Worm (Caenorhabditis elegans) whole organism, L1 larva: Measurements from ENCODE around the gene F22F7.2.

Source experiments
- C04F5.9 ChIP-seq: sonication (generic microtip); optimal IDR thresholded peaks from 2 replicates; lab custom pipeline; 2016; ENCODE audit warnings: missing genetic modification characterization, missing compliant biosample characterization
- C16A3.4 ChIP-seq: fragments of 150-350 bp; optimal IDR thresholded peaks from 2 replicates; lab custom pipeline; 2014; ENCODE audit warnings: missing biosample characterization, missing genetic modification characterization
- F16B12.6 ChIP-seq: fragments of 150-350 bp; optimal IDR thresholded peaks from 2 replicates; lab custom pipeline; 2014; ENCODE audit warnings: missing biosample characterization, missing genetic modification characterization
- Y116A8C.19 ChIP-seq: sonication (generic microtip); optimal IDR thresholded peaks from 2 replicates; lab custom pipeline; 2016; ENCODE audit warnings: missing compliant biosample characterization, missing genetic modification characterization, borderline replicate concordance
- alr-1 ChIP-seq: fragments of 200-800 bp; sonication (Bioruptor generic); optimal IDR thresholded peaks from 2 replicates; lab custom pipeline; 2018; ENCODE audit warnings: borderline replicate concordance, mild to moderate bottlenecking, missing genetic modification characterization, missing compliant biosample characterization
- aly-2 ChIP-seq: fragments of 150-350 bp; optimal IDR thresholded peaks from 2 replicates; lab custom pipeline; 2014; ENCODE audit warnings: missing biosample characterization, missing genetic modification characterization
- blmp-1 ChIP-seq: fragments of 150-350 bp; optimal IDR thresholded peaks from 2 replicates; lab custom pipeline; 2014; ENCODE audit warnings: missing biosample characterization, missing genetic modification characterization
- ceh-63 ChIP-seq: fragments of 200-800 bp; sonication (Bioruptor generic); optimal IDR thresholded peaks from 2 replicates; lab custom pipeline; 2018; ENCODE audit warnings: mild to moderate bottlenecking, missing genetic modification characterization, missing compliant biosample characterization
- ceh-8 ChIP-seq: fragments of 200-800 bp; sonication (Bioruptor generic); optimal IDR thresholded peaks from 2 replicates; lab custom pipeline; 2018; ENCODE audit warnings: mild to moderate bottlenecking, missing genetic modification characterization, moderate library complexity, missing compliant biosample characterization
- ces-1 ChIP-seq: fragments of 150-350 bp; optimal IDR thresholded peaks from 2 replicates; lab custom pipeline; 2014; ENCODE audit warnings: missing biosample characterization, missing genetic modification reagents, missing genetic modification characterization
- dpl-1 ChIP-seq, 3 experiments: fragments of 150-350 bp in 2 of 3; sonication (generic microtip) in 1 of 3; optimal IDR thresholded peaks; 2 replicates each; lab custom pipeline; 2014 to 2017; ENCODE audit warnings: missing biosample characterization in 3 of 3, missing genetic modification characterization in 3 of 3, missing genetic modification reagents in 3 of 3
- efl-1 ChIP-seq, 4 experiments: fragments of 150-350 bp; optimal IDR thresholded peaks in 3 of 4; peaks in 1 of 4; 1 replicate in 1 of 4; 2 replicates in 3 of 4; lab custom pipeline; 2014; ENCODE audit warnings: missing biosample characterization in 2 of 4, missing genetic modification characterization in 2 of 4, missing genetic modification reagents in 2 of 4
- egl-27 ChIP-seq, 2 experiments: fragments of 150-350 bp in 1 of 2; sonication (generic microtip); optimal IDR thresholded peaks; 3 replicates each; lab custom pipeline; 2017 to 2018; ENCODE audit warnings: missing biosample characterization in 2 of 2, missing genetic modification characterization in 2 of 2, missing genetic modification reagents in 2 of 2
- elt-3 ChIP-seq, 6 experiments: fragments of 150-350 bp in 1 of 6; sonication (generic microtip); optimal IDR thresholded peaks; 2 replicates each; lab custom pipeline; 2017 to 2018; ENCODE audit warnings: missing biosample characterization in 6 of 6, missing genetic modification characterization in 6 of 6, inconsistent platforms in 1 of 6
- fkh-10 ChIP-seq: sonication (generic microtip); optimal IDR thresholded peaks from 2 replicates; lab custom pipeline; 2017; ENCODE audit warnings: missing biosample characterization, missing genetic modification reagents, missing genetic modification characterization
- fkh-8 ChIP-seq: sonication (generic microtip); optimal IDR thresholded peaks from 2 replicates; lab custom pipeline; 2016; ENCODE audit warnings: mild to moderate bottlenecking, missing genetic modification characterization, missing compliant biosample characterization
- grh-1 ChIP-seq: fragments of 200-800 bp; sonication (Bioruptor generic); IDR thresholded peaks from 2 replicates; pipeline ENCODE4 v1.3.6; 2022; ENCODE audit warnings: missing genetic modification reagents, missing genetic modification characterization, missing compliant biosample characterization
- hlh-17 ChIP-seq: fragments of 200-800 bp; sonication (Bioruptor generic); optimal IDR thresholded peaks from 2 replicates; lab custom pipeline; 2018; ENCODE audit warnings: missing genetic modification characterization, mild to moderate bottlenecking, missing compliant biosample characterization, moderate library complexity, borderline replicate concordance
- hlh-4 ChIP-seq: sonication (generic microtip); optimal IDR thresholded peaks from 2 replicates; lab custom pipeline; 2016; ENCODE audit warnings: mild to moderate bottlenecking, missing genetic modification characterization, missing compliant biosample characterization
- jun-1 ChIP-seq: fragments of 150-350 bp; optimal IDR thresholded peaks from 2 replicates; lab custom pipeline; 2014; ENCODE audit warnings: missing biosample characterization, missing genetic modification reagents, missing genetic modification characterization
- lin-14 ChIP-seq: fragments of 200-800 bp; sonication (Bioruptor generic); optimal IDR thresholded peaks from 2 replicates; lab custom pipeline; 2018; ENCODE audit warnings: mild to moderate bottlenecking, missing genetic modification characterization, moderate library complexity, missing compliant biosample characterization
- lin-15B ChIP-seq: fragments of 150-350 bp; sonication (generic microtip); optimal IDR thresholded peaks from 3 replicates; lab custom pipeline; 2014; ENCODE audit warnings: missing biosample characterization, missing genetic modification characterization
- lin-35 ChIP-seq, 2 experiments: fragments of 150-350 bp; optimal IDR thresholded peaks; 2 replicates each; lab custom pipeline; 2014; ENCODE audit warnings: missing biosample characterization in 2 of 2, missing genetic modification characterization in 2 of 2, missing genetic modification reagents in 2 of 2
- lsy-2 ChIP-seq, 2 experiments: fragments of 150-350 bp; optimal IDR thresholded peaks; 2 replicates each; lab custom pipeline; 2014; ENCODE audit warnings: missing biosample characterization in 2 of 2, missing genetic modification characterization in 2 of 2
- mab-9 ChIP-seq: fragments of 200-800 bp; sonication (Bioruptor generic); IDR thresholded peaks from 2 replicates; pipeline ENCODE4 v1.3.6; 2022; ENCODE audit warnings: missing genetic modification reagents, missing genetic modification characterization, missing compliant biosample characterization
- mef-2 ChIP-seq: fragments of 150-350 bp; optimal IDR thresholded peaks from 2 replicates; lab custom pipeline; 2014; ENCODE audit warnings: missing biosample characterization, missing genetic modification characterization
- nhr-11 ChIP-seq: fragments of 150-350 bp; optimal IDR thresholded peaks from 2 replicates; lab custom pipeline; 2014; ENCODE audit warnings: missing biosample characterization, missing genetic modification characterization
- nhr-20 ChIP-seq: sonication (generic microtip); optimal IDR thresholded peaks from 2 replicates; lab custom pipeline; 2016; ENCODE audit warnings: mild to moderate bottlenecking, missing genetic modification characterization, missing compliant biosample characterization
- nhr-47 ChIP-seq: sonication (generic microtip); optimal IDR thresholded peaks from 2 replicates; lab custom pipeline; 2016; ENCODE audit warnings: mild to moderate bottlenecking, missing genetic modification characterization, moderate library complexity, missing compliant biosample characterization
- nhr-71 ChIP-seq: sonication (generic microtip); optimal IDR thresholded peaks from 2 replicates; lab custom pipeline; 2016; ENCODE audit warnings: mild to moderate bottlenecking, missing genetic modification characterization, moderate library complexity, missing compliant biosample characterization
- nhr-76 ChIP-seq: sonication (generic microtip); optimal IDR thresholded peaks from 2 replicates; lab custom pipeline; 2017; ENCODE audit warnings: missing biosample characterization, missing genetic modification characterization
- nhr-77 ChIP-seq: fragments of 150-350 bp; optimal IDR thresholded peaks from 2 replicates; lab custom pipeline; 2014; ENCODE audit warnings: missing biosample characterization, missing genetic modification characterization
- nhr-85 ChIP-seq: sonication (generic microtip); peaks from one replicate; lab custom pipeline; 2016; ENCODE audit warnings: missing genetic modification characterization, inconsistent platforms, missing compliant biosample characterization
- nhr-90 ChIP-seq: sonication (generic microtip); optimal IDR thresholded peaks from 2 replicates; lab custom pipeline; 2016; ENCODE audit warnings: mild to moderate bottlenecking, missing genetic modification characterization, missing compliant biosample characterization; ENCODE audit not compliant: poor library complexity
- rnt-1 ChIP-seq: sonication (generic microtip); optimal IDR thresholded peaks from 2 replicates; lab custom pipeline; 2016; ENCODE audit warnings: mild to moderate bottlenecking, missing genetic modification characterization, moderate library complexity, missing compliant biosample characterization
- skn-1 ChIP-seq: fragments of 150-350 bp; optimal IDR thresholded peaks from 2 replicates; lab custom pipeline; 2014; ENCODE audit warnings: missing biosample characterization, missing genetic modification characterization
- snpc-4 ChIP-seq: fragments of 150-350 bp; optimal IDR thresholded peaks from 2 replicates; lab custom pipeline; 2014; ENCODE audit warnings: missing biosample characterization, missing genetic modification characterization
- tlp-1 ChIP-seq: fragments of 150-350 bp; optimal IDR thresholded peaks from 2 replicates; lab custom pipeline; 2014; ENCODE audit warnings: missing biosample characterization, missing genetic modification characterization
- unc-86 ChIP-seq: sonication (generic microtip); optimal IDR thresholded peaks from 2 replicates; lab custom pipeline; 2016; ENCODE audit warnings: missing genetic modification characterization, missing compliant biosample characterization
- vab-15 ChIP-seq: sonication (generic microtip); optimal IDR thresholded peaks from 2 replicates; lab custom pipeline; 2017; ENCODE audit warnings: missing genotype, mild to moderate bottlenecking, missing genetic modification characterization, missing compliant biosample characterization
- xbp-1 ChIP-seq: sonication (generic microtip); optimal IDR thresholded peaks from 2 replicates; lab custom pipeline; 2016; ENCODE audit warnings: missing genetic modification characterization, missing compliant biosample characterization
- ztf-4 ChIP-seq: fragments of 150-350 bp; optimal IDR thresholded peaks from 2 replicates; lab custom pipeline; 2014; ENCODE audit warnings: missing biosample characterization, missing genetic modification characterization

The F22F7.2 gene

ce11 chrV:2122517-2122916, at the start of gene F22F7.2:
F22F7.2 (plus strand) TSS chrV:2122782.
- TF ChIP-seq aly-2 (tag; lab: Kevin White, UChicago), result no peak
- TF ChIP-seq nhr-20 (tag; lab: Kevin White, UChicago), result peak; percentile 68
- TF ChIP-seq blmp-1, result peak; percentile 9
- TF ChIP-seq hlh-17 (GFP tag; lab: Kevin White, UChicago), result no peak
- TF ChIP-seq lin-35 (GFP tag; optimal IDR thresholded peaks at IDR 0.05; lab: Kevin White, UChicago), result peak in 1 of 2 experiments; percentile 29
- peak; percentile 15 to 19 for TF ChIP-seq efl-1 (optimal IDR thresholded peaks at IDR 0.05; lab: Kevin White, UChicago)
- peak in 1 of 2 experiments; percentile 38 for TF ChIP-seq efl-1 (GFP tag; optimal IDR thresholded peaks at IDR 0.05 in 1 of 2; lab: Kevin White, UChicago)
- no peak for TF ChIP-seq ceh-63 (GFP tag; lab: Kevin White, UChicago)
- peak; percentile 50 for TF ChIP-seq rnt-1 (tag; lab: Kevin White, UChicago)
- no peak for TF ChIP-seq tlp-1 (tag; lab: Kevin White, UChicago)
- no peak for TF ChIP-seq egl-27 (tag; optimal IDR thresholded peaks at IDR 0.05; lab: Kevin White, UChicago)
- TF ChIP-seq ceh-8 (GFP tag; lab: Kevin White, UChicago), result no peak
- no peak for TF ChIP-seq nhr-47 (tag; lab: Kevin White, UChicago)
- no peak for TF ChIP-seq hlh-4 (tag; lab: Kevin White, UChicago)
- peak in 1 of 6 experiments; percentile 37 for TF ChIP-seq elt-3 (tag; optimal IDR thresholded peaks at IDR 0.05; lab: Kevin White, UChicago)
- no peak for TF ChIP-seq nhr-11 (tag; lab: Kevin White, UChicago)
- TF ChIP-seq dpl-1 (GFP tag; optimal IDR thresholded peaks at IDR 0.05; lab: Kevin White, UChicago), result peak in 1 of 3 experiments; percentile 6
- no peak for TF ChIP-seq ztf-4
- TF ChIP-seq, all 84 proteins: peak for 7

ce11 chrV:2072807-2073206, 49.8 kb upstream of the F22F7.2 start, which contains the start of gene Y40B10A.9:
Y40B10A.9 (minus strand) TSS chrV:2072907.
- TF ChIP-seq jun-1 (tag; lab: Kevin White, UChicago) (no peak), Y116A8C.19 (no peak), ceh-8 (GFP tag; lab: Kevin White, UChicago) (no peak), fkh-8 (tag; lab: Kevin White, UChicago) (no peak), unc-86 (tag; lab: Kevin White, UChicago) (no peak), tlp-1 (tag; lab: Kevin White, UChicago) (no peak), alr-1 (tag; lab: Kevin White, UChicago) (no peak), C04F5.9 (tag; lab: Kevin White, UChicago) (no peak), ces-1 (GFP tag; lab: Kevin White, UChicago) (no peak), lsy-2 (tag; optimal IDR thresholded peaks at IDR 0.05; lab: Kevin White, UChicago) (no peak), nhr-90 (no peak), lin-15B (tag; lab: Kevin White, UChicago) (no peak), snpc-4 (tag; lab: Kevin White, UChicago) (no peak), aly-2 (tag; lab: Kevin White, UChicago) (no peak), egl-27 (tag; optimal IDR thresholded peaks at IDR 0.05; lab: Kevin White, UChicago) (no peak), grh-1 (no peak), xbp-1 (no peak), lin-14 (GFP tag; lab: Kevin White, UChicago) (no peak), nhr-20 (tag; lab: Kevin White, UChicago) (no peak), mab-9 (GFP tag; lab: Robert Waterston, UW) (no peak)

ce11 chrV:2076043-2076442, 46.5 kb upstream of the F22F7.2 start:
- peak in 1 of 3 experiments; percentile 1 for TF ChIP-seq dpl-1 (GFP tag; optimal IDR thresholded peaks at IDR 0.05; lab: Kevin White, UChicago)
- no peak for TF ChIP-seq ztf-4
- peak; percentile 19 for TF ChIP-seq fkh-8 (tag; lab: Kevin White, UChicago)
- no peak for TF ChIP-seq C16A3.4 (tag; lab: Kevin White, UChicago)
- peak; percentile 26 for TF ChIP-seq nhr-71 (tag; lab: Kevin White, UChicago)
- TF ChIP-seq jun-1 (tag; lab: Kevin White, UChicago), result no peak
- peak; percentile 88 for TF ChIP-seq lin-14 (GFP tag; lab: Kevin White, UChicago)
- TF ChIP-seq skn-1 (tag; lab: Kevin White, UChicago), result no peak
- TF ChIP-seq lin-15B (tag; lab: Kevin White, UChicago), result no peak
- TF ChIP-seq F16B12.6 (tag; lab: Kevin White, UChicago), result no peak
- TF ChIP-seq rnt-1 (tag; lab: Kevin White, UChicago), result peak; percentile 64
- no peak for TF ChIP-seq nhr-77 (tag; lab: Kevin White, UChicago)
- TF ChIP-seq nhr-85, result no peak
- TF ChIP-seq fkh-10 (GFP tag; lab: Kevin White, UChicago), result no peak
- TF ChIP-seq mef-2, result no peak
- TF ChIP-seq nhr-76, result no peak
- TF ChIP-seq vab-15 (tag; lab: Kevin White, UChicago), result peak; percentile 83
